Worm (Caenorhabditis elegans) whole organism, L1 larva: ENCODE results near the gene vha-20.
A peak's percentile ranks its signal among the peaks of the same experiment; 100 is the strongest.

ENCODE experiments used
- C16A3.4 ChIP-seq: fragments of 150-350 bp; optimal IDR thresholded peaks from 2 replicates; lab custom pipeline; 2014; ENCODE audit warnings: missing biosample characterization, missing genetic modification characterization
- blmp-1 ChIP-seq: fragments of 150-350 bp; optimal IDR thresholded peaks from 2 replicates; lab custom pipeline; 2014; ENCODE audit warnings: missing biosample characterization, missing genetic modification characterization
- ceh-8 ChIP-seq: fragments of 200-800 bp; sonication (Bioruptor generic); optimal IDR thresholded peaks from 2 replicates; lab custom pipeline; 2018; ENCODE audit warnings: mild to moderate bottlenecking, missing genetic modification characterization, moderate library complexity, missing compliant biosample characterization
- ces-1 ChIP-seq: fragments of 150-350 bp; optimal IDR thresholded peaks from 2 replicates; lab custom pipeline; 2014; ENCODE audit warnings: missing biosample characterization, missing genetic modification reagents, missing genetic modification characterization
- efl-1 ChIP-seq, 4 experiments: fragments of 150-350 bp; optimal IDR thresholded peaks in 3 of 4; peaks in 1 of 4; 1 replicate in 1 of 4; 2 replicates in 3 of 4; lab custom pipeline; 2014; ENCODE audit warnings: missing biosample characterization in 2 of 4, missing genetic modification characterization in 2 of 4, missing genetic modification reagents in 2 of 4
- efl-3 ChIP-seq: fragments of 200-800 bp; sonication (Bioruptor generic); optimal IDR thresholded peaks from 2 replicates; lab custom pipeline; 2018; ENCODE audit warnings: mild to moderate bottlenecking, missing genetic modification characterization, missing compliant biosample characterization
- egl-13 ChIP-seq: sonication (generic microtip); optimal IDR thresholded peaks from 2 replicates; lab custom pipeline; 2016; ENCODE audit warnings: missing genotype, missing genetic modification reagents, missing genetic modification characterization, missing compliant biosample characterization
- elt-2 ChIP-seq: sonication (generic microtip); optimal IDR thresholded peaks from 2 replicates; lab custom pipeline; 2016; ENCODE audit warnings: missing genetic modification characterization, mild to moderate bottlenecking, inconsistent platforms, missing compliant biosample characterization, missing genetic modification reagents
- elt-3 ChIP-seq, 6 experiments: fragments of 150-350 bp in 1 of 6; sonication (generic microtip); optimal IDR thresholded peaks; 2 replicates each; lab custom pipeline; 2017 to 2018; ENCODE audit warnings: missing biosample characterization in 6 of 6, missing genetic modification characterization in 6 of 6, inconsistent platforms in 1 of 6
- ets-5 ChIP-seq: fragments of 200-800 bp; sonication (Bioruptor generic); IDR thresholded peaks from 2 replicates; pipeline ENCODE4 v1.3.6; 2022; ENCODE audit warnings: missing genetic modification characterization, missing compliant biosample characterization
- fkh-4 ChIP-seq: sonication (generic microtip); optimal IDR thresholded peaks from 2 replicates; lab custom pipeline; 2016; ENCODE audit warnings: missing compliant biosample characterization, missing genetic modification characterization, borderline replicate concordance
- fkh-8 ChIP-seq: sonication (generic microtip); optimal IDR thresholded peaks from 2 replicates; lab custom pipeline; 2016; ENCODE audit warnings: mild to moderate bottlenecking, missing genetic modification characterization, missing compliant biosample characterization
- hlh-17 ChIP-seq: fragments of 200-800 bp; sonication (Bioruptor generic); optimal IDR thresholded peaks from 2 replicates; lab custom pipeline; 2018; ENCODE audit warnings: missing genetic modification characterization, mild to moderate bottlenecking, missing compliant biosample characterization, moderate library complexity, borderline replicate concordance
- hpl-2 ChIP-seq: fragments of 150-350 bp; optimal IDR thresholded peaks from 2 replicates; lab custom pipeline; 2014; ENCODE audit warnings: missing biosample characterization, missing genetic modification reagents, missing genetic modification characterization
- jun-1 ChIP-seq: fragments of 150-350 bp; optimal IDR thresholded peaks from 2 replicates; lab custom pipeline; 2014; ENCODE audit warnings: missing biosample characterization, missing genetic modification reagents, missing genetic modification characterization
- lin-13 ChIP-seq: fragments of 150-350 bp; optimal IDR thresholded peaks from 2 replicates; lab custom pipeline; 2014; ENCODE audit warnings: missing biosample characterization, missing genetic modification reagents, missing genetic modification characterization
- lin-14 ChIP-seq: fragments of 200-800 bp; sonication (Bioruptor generic); optimal IDR thresholded peaks from 2 replicates; lab custom pipeline; 2018; ENCODE audit warnings: mild to moderate bottlenecking, missing genetic modification characterization, moderate library complexity, missing compliant biosample characterization
- lin-15B ChIP-seq: fragments of 150-350 bp; sonication (generic microtip); optimal IDR thresholded peaks from 3 replicates; lab custom pipeline; 2014; ENCODE audit warnings: missing biosample characterization, missing genetic modification characterization
- lin-35 ChIP-seq, 2 experiments: fragments of 150-350 bp; optimal IDR thresholded peaks; 2 replicates each; lab custom pipeline; 2014; ENCODE audit warnings: missing biosample characterization in 2 of 2, missing genetic modification characterization in 2 of 2, missing genetic modification reagents in 2 of 2
- lir-3 ChIP-seq: sonication (generic microtip); optimal IDR thresholded peaks from 2 replicates; lab custom pipeline; 2016; ENCODE audit warnings: mild to moderate bottlenecking, missing genetic modification characterization, moderate library complexity, missing compliant biosample characterization; ENCODE audit not compliant: poor library complexity
- mef-2 ChIP-seq: fragments of 150-350 bp; optimal IDR thresholded peaks from 2 replicates; lab custom pipeline; 2014; ENCODE audit warnings: missing biosample characterization, missing genetic modification characterization
- nhr-11 ChIP-seq: fragments of 150-350 bp; optimal IDR thresholded peaks from 2 replicates; lab custom pipeline; 2014; ENCODE audit warnings: missing biosample characterization, missing genetic modification characterization
- nhr-12 ChIP-seq: sonication (generic microtip); optimal IDR thresholded peaks from 2 replicates; lab custom pipeline; 2017; ENCODE audit warnings: missing biosample characterization, missing genetic modification characterization
- nhr-20 ChIP-seq: sonication (generic microtip); optimal IDR thresholded peaks from 2 replicates; lab custom pipeline; 2016; ENCODE audit warnings: mild to moderate bottlenecking, missing genetic modification characterization, missing compliant biosample characterization
- nhr-28 ChIP-seq: fragments of 150-350 bp; optimal IDR thresholded peaks from 2 replicates; lab custom pipeline; 2014; ENCODE audit warnings: missing biosample characterization, missing genetic modification characterization
- nhr-47 ChIP-seq: sonication (generic microtip); optimal IDR thresholded peaks from 2 replicates; lab custom pipeline; 2016; ENCODE audit warnings: mild to moderate bottlenecking, missing genetic modification characterization, moderate library complexity, missing compliant biosample characterization
- nhr-71 ChIP-seq: sonication (generic microtip); optimal IDR thresholded peaks from 2 replicates; lab custom pipeline; 2016; ENCODE audit warnings: mild to moderate bottlenecking, missing genetic modification characterization, moderate library complexity, missing compliant biosample characterization
- nhr-76 ChIP-seq: sonication (generic microtip); optimal IDR thresholded peaks from 2 replicates; lab custom pipeline; 2017; ENCODE audit warnings: missing biosample characterization, missing genetic modification characterization
- nhr-85 ChIP-seq: sonication (generic microtip); peaks from one replicate; lab custom pipeline; 2016; ENCODE audit warnings: missing genetic modification characterization, inconsistent platforms, missing compliant biosample characterization
- pax-3 ChIP-seq: fragments of 200-800 bp; sonication (Bioruptor generic); optimal IDR thresholded peaks from 2 replicates; lab custom pipeline; 2018; ENCODE audit warnings: mild to moderate bottlenecking, missing genetic modification characterization, moderate library complexity, missing compliant biosample characterization
- rnt-1 ChIP-seq: sonication (generic microtip); optimal IDR thresholded peaks from 2 replicates; lab custom pipeline; 2016; ENCODE audit warnings: mild to moderate bottlenecking, missing genetic modification characterization, moderate library complexity, missing compliant biosample characterization
- skn-1 ChIP-seq: fragments of 150-350 bp; optimal IDR thresholded peaks from 2 replicates; lab custom pipeline; 2014; ENCODE audit warnings: missing biosample characterization, missing genetic modification characterization
- snpc-4 ChIP-seq: fragments of 150-350 bp; optimal IDR thresholded peaks from 2 replicates; lab custom pipeline; 2014; ENCODE audit warnings: missing biosample characterization, missing genetic modification characterization
- snu-23 ChIP-seq: sonication (generic microtip); optimal IDR thresholded peaks from 2 replicates; lab custom pipeline; 2016; ENCODE audit warnings: missing genetic modification characterization, missing compliant biosample characterization
- sptf-1 ChIP-seq: fragments of 150-350 bp; optimal IDR thresholded peaks from 2 replicates; lab custom pipeline; 2014; ENCODE audit warnings: missing biosample characterization, missing genetic modification characterization
- sup-37 ChIP-seq: fragments of 200-800 bp; sonication (Bioruptor generic); optimal IDR thresholded peaks from 2 replicates; lab custom pipeline; 2018; ENCODE audit warnings: mild to moderate bottlenecking, missing genetic modification characterization, missing compliant biosample characterization
- swsn-7 ChIP-seq: sonication (generic microtip); optimal IDR thresholded peaks from 2 replicates; lab custom pipeline; 2016; ENCODE audit warnings: missing genetic modification characterization, missing compliant biosample characterization
- tbx-2 ChIP-seq: sonication (generic microtip); optimal IDR thresholded peaks from 2 replicates; lab custom pipeline; 2016; ENCODE audit warnings: missing genetic modification characterization, missing compliant biosample characterization
- unc-130 ChIP-seq: fragments of 150-350 bp; optimal IDR thresholded peaks from 2 replicates; lab custom pipeline; 2017; ENCODE audit warnings: missing biosample characterization, missing genetic modification characterization, inconsistent platforms
- unc-62 ChIP-seq: fragments of 150-350 bp; optimal IDR thresholded peaks from 2 replicates; lab custom pipeline; 2014; ENCODE audit warnings: missing biosample characterization, missing genetic modification reagents, missing genetic modification characterization
- xbp-1 ChIP-seq: sonication (generic microtip); optimal IDR thresholded peaks from 2 replicates; lab custom pipeline; 2016; ENCODE audit warnings: missing genetic modification characterization, missing compliant biosample characterization
- zip-4 ChIP-seq: fragments of 200-800 bp; sonication (Bioruptor generic); optimal IDR thresholded peaks from 2 replicates; lab custom pipeline; 2018; ENCODE audit warnings: mild to moderate bottlenecking, missing genetic modification characterization, moderate library complexity, missing compliant biosample characterization
- ztf-11 ChIP-seq, 2 experiments: sonication (generic microtip); optimal IDR thresholded peaks; 2 replicates each; lab custom pipeline; 2016 to 2017; ENCODE audit warnings: missing genetic modification characterization in 2 of 2, missing biosample characterization in 1 of 2, missing compliant biosample characterization in 1 of 2
- ztf-4 ChIP-seq: fragments of 150-350 bp; optimal IDR thresholded peaks from 2 replicates; lab custom pipeline; 2014; ENCODE audit warnings: missing biosample characterization, missing genetic modification characterization

Gene vha-20

DNA sequence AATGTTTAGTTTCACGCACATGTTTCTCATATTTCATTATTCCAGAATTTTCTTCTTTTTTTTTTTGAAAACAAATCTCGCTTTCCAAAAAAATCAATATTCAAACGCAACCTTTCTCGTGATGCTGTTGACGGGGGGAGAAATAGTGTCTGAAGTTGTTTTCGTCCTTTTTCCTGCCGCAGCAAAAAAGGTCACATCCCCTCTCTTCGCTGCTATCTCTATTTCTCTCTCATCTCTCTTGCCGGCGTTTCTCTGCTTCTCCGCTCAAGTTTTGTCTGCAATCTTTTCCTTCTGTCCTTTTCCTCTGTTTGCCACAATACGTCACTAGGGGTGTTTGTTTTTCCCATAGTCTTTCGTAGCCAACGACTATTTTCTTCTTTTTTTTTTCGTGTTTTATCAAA lies 17.6 kb downstream of the vha-20 start (continued):
- no peak for TF ChIP-seq ces-1 (GFP tag; lab: Kevin White, UChicago)
- TF ChIP-seq tbx-2 (tag; lab: Kevin White, UChicago), result peak; percentile 75
- TF ChIP-seq unc-130 (tag; lab: Kevin White, UChicago), result peak; percentile 64
- peak; percentile 57 for TF ChIP-seq lin-13 (GFP tag; lab: Kevin White, UChicago)
- TF ChIP-seq C16A3.4 (tag; lab: Kevin White, UChicago), result peak; percentile 86
- peak; percentile 61 for TF ChIP-seq xbp-1 (tag; lab: Kevin White, UChicago)
- TF ChIP-seq nhr-12, result no peak
- TF ChIP-seq fkh-8, result peak; percentile 84
- TF ChIP-seq snpc-4, result no peak
- no peak for TF ChIP-seq ets-5
- TF ChIP-seq snu-23 (GFP tag; lab: Kevin White, UChicago), result peak; percentile 92
- no peak for TF ChIP-seq pax-3 (tag; lab: Kevin White, UChicago)
- no peak for TF ChIP-seq unc-62 (GFP tag; lab: Kevin White, UChicago)
- TF ChIP-seq zip-4 (GFP tag; lab: Kevin White, UChicago), result no peak
- peak; percentile 43 for TF ChIP-seq jun-1
- no peak for TF ChIP-seq ztf-4 (tag; lab: Kevin White, UChicago)
- no peak for TF ChIP-seq fkh-4 (tag; lab: Kevin White, UChicago)
- TF ChIP-seq lin-15B (tag; lab: Kevin White, UChicago), result no peak
- TF ChIP-seq nhr-85 (tag; lab: Kevin White, UChicago), result peak; percentile 94
- TF ChIP-seq nhr-47, result peak; percentile 77
- TF ChIP-seq nhr-28 (tag; lab: Kevin White, UChicago), result no peak
- peak; percentile 97 for TF ChIP-seq lin-14 (GFP tag; lab: Kevin White, UChicago)
- peak; percentile 43 for TF ChIP-seq elt-2 (tag; lab: Kevin White, UChicago)
- no peak for TF ChIP-seq ztf-11 (tag; optimal IDR thresholded peaks at IDR 0.05; lab: Kevin White, UChicago)
- no peak for TF ChIP-seq sptf-1 (tag; lab: Kevin White, UChicago)
- peak in 3 of 6 experiments; percentile 64 to 90 (median 75) for TF ChIP-seq elt-3 (tag; optimal IDR thresholded peaks at IDR 0.05; lab: Kevin White, UChicago)
- peak; percentile 75 for TF ChIP-seq swsn-7 (tag; lab: Kevin White, UChicago)
- no peak for TF ChIP-seq efl-3
- TF ChIP-seq hpl-2, result peak; percentile 43
- TF ChIP-seq nhr-20, result peak; percentile 89
- TF ChIP-seq lir-3 (tag; lab: Kevin White, UChicago), result no peak
- no peak for TF ChIP-seq egl-13 (tag; lab: Kevin White, UChicago)
- TF ChIP-seq mef-2 (tag; lab: Kevin White, UChicago), result peak; percentile 32
- TF ChIP-seq nhr-76 (tag; lab: Kevin White, UChicago), result no peak
- TF ChIP-seq lin-35 (GFP tag; optimal IDR thresholded peaks at IDR 0.05; lab: Kevin White, UChicago), result peak; percentile 63 to 81
- peak; percentile 91 for TF ChIP-seq blmp-1
- no peak for TF ChIP-seq hlh-17
- peak; percentile 59 for TF ChIP-seq rnt-1 (tag; lab: Kevin White, UChicago)
- peak; percentile 90 for TF ChIP-seq nhr-71 (tag; lab: Kevin White, UChicago)
- peak; percentile 81 for TF ChIP-seq skn-1 (tag; lab: Kevin White, UChicago)
- peak; percentile 54 to 59 for TF ChIP-seq efl-1 (optimal IDR thresholded peaks at IDR 0.05; lab: Kevin White, UChicago)
- TF ChIP-seq efl-1 (GFP tag; optimal IDR thresholded peaks at IDR 0.05 in 1 of 2; lab: Kevin White, UChicago), result peak; percentile 15 to 62
- peak; percentile 51 for TF ChIP-seq nhr-11 (tag; lab: Kevin White, UChicago)
- no peak for TF ChIP-seq ceh-8 (GFP tag; lab: Kevin White, UChicago)
- TF ChIP-seq sup-37 (GFP tag; lab: Kevin White, UChicago), result no peak
- TF ChIP-seq, all 84 proteins: peak for 44
